Fruit fly (Drosophila melanogaster) whole organism, prepupa: ENCODE measurements around the gene PGAP1.

Experiments
- CG10631 ChIP-seq: fragments of 200-800 bp; sonication (Bioruptor generic); optimal IDR thresholded peaks from 2 replicates; lab custom pipeline; 2016; ENCODE audit warnings: missing biosample characterization, missing genetic modification characterization
- CG11294 ChIP-seq: fragments of 200-800 bp; sonication (Bioruptor generic); IDR thresholded peaks from 2 replicates; pipeline ENCODE4 v1.3.6; 2022; ENCODE audit warnings: missing biosample characterization, missing genetic modification characterization
- CG11762 ChIP-seq: fragments of 200-800 bp; sonication (Bioruptor generic); optimal IDR thresholded peaks from 3 replicates; lab custom pipeline; 2016; ENCODE audit warnings: missing biosample characterization, missing genetic modification characterization; ENCODE audit not compliant: insufficient read depth
- CG11902 ChIP-seq: fragments of 200-800 bp; sonication (Bioruptor generic); optimal IDR thresholded peaks from 3 replicates; lab custom pipeline; 2016; ENCODE audit warnings: missing biosample characterization, missing genetic modification characterization
- CG15336 ChIP-seq: fragments of 200-800 bp; sonication (Bioruptor generic); IDR thresholded peaks from 2 replicates; pipeline ENCODE4 v1.3.6; 2022; ENCODE audit warnings: missing biosample characterization, missing genetic modification characterization
- CG1621 ChIP-seq: fragments of 200-800 bp; sonication (Bioruptor generic); optimal IDR thresholded peaks from 3 replicates; lab custom pipeline; 2018; ENCODE audit warnings: missing biosample characterization, mild to moderate bottlenecking, missing genetic modification characterization
- CG16779 ChIP-seq: fragments of 200-800 bp; sonication (Bioruptor generic); optimal IDR thresholded peaks from 3 replicates; lab custom pipeline; 2017; ENCODE audit warnings: missing biosample characterization, mild to moderate bottlenecking, missing genetic modification characterization
- CG3032 ChIP-seq: fragments of 200-800 bp; optimal IDR thresholded peaks from 2 replicates; lab custom pipeline; 2019; ENCODE audit warnings: missing biosample characterization, mild to moderate bottlenecking, missing genetic modification characterization, moderate library complexity
- CG31627 ChIP-seq: fragments of 200-800 bp; sonication (Bioruptor generic); optimal IDR thresholded peaks from 3 replicates; lab custom pipeline; 2016; ENCODE audit warnings: missing biosample characterization, missing genetic modification characterization
- CG32006 ChIP-seq: fragments of 200-800 bp; sonication (Bioruptor generic); optimal IDR thresholded peaks from 3 replicates; lab custom pipeline; 2017; ENCODE audit warnings: missing biosample characterization, mild to moderate bottlenecking, missing genetic modification characterization
- CG34406 ChIP-seq: fragments of 200-800 bp; sonication (Bioruptor generic); optimal IDR thresholded peaks from 3 replicates; lab custom pipeline; 2016; ENCODE audit warnings: missing biosample characterization, missing genetic modification characterization
- CG6163 ChIP-seq: fragments of 200-800 bp; sonication (Bioruptor generic); IDR thresholded peaks from 3 replicates; pipeline ENCODE4 v1.3.6; 2022; ENCODE audit warnings: missing biosample characterization, missing genetic modification characterization
- CG6276 ChIP-seq: fragments of 200-800 bp; sonication (Bioruptor generic); optimal IDR thresholded peaks from 2 replicates; lab custom pipeline; 2017; ENCODE audit warnings: missing biosample characterization, mild to moderate bottlenecking, missing genetic modification characterization
- CG6792 ChIP-seq: fragments of 200-800 bp; sonication (Bioruptor generic); optimal IDR thresholded peaks from 3 replicates; lab custom pipeline; 2016; ENCODE audit warnings: missing biosample characterization, missing genetic modification characterization
- CG6854 ChIP-seq: fragments of 200-800 bp; sonication (Bioruptor generic); optimal IDR thresholded peaks from 2 replicates; lab custom pipeline; 2017; ENCODE audit warnings: missing biosample characterization, mild to moderate bottlenecking, missing genetic modification characterization
- CG7368 ChIP-seq: fragments of 200-800 bp; sonication (Bioruptor generic); optimal IDR thresholded peaks from 3 replicates; lab custom pipeline; 2016; ENCODE audit warnings: missing biosample characterization, missing genetic modification characterization
- CG8119 ChIP-seq: fragments of 200-800 bp; sonication (Bioruptor generic); IDR thresholded peaks from 3 replicates; pipeline ENCODE4 v1.3.6; 2022; ENCODE audit warnings: missing biosample characterization, missing genetic modification characterization
- CG8319 ChIP-seq: fragments of 200-800 bp; sonication (Bioruptor generic); optimal IDR thresholded peaks from 3 replicates; lab custom pipeline; 2016; ENCODE audit warnings: missing biosample characterization, missing genetic modification characterization
- CG8632 ChIP-seq: fragments of 200-800 bp; sonication (Bioruptor generic); optimal IDR thresholded peaks from 3 replicates; lab custom pipeline; 2016; ENCODE audit warnings: missing biosample characterization, missing genetic modification characterization
- Eip78C ChIP-seq: fragments of 200-800 bp; sonication (Bioruptor generic); peaks from one replicate; lab custom pipeline; 2016; ENCODE audit warnings: missing biosample characterization, missing genetic modification characterization
- Eip93F ChIP-seq: fragments of 200-800 bp; sonication (Bioruptor generic); optimal IDR thresholded peaks from 2 replicates; lab custom pipeline; 2016; ENCODE audit warnings: missing biosample characterization, mild to moderate bottlenecking, missing genetic modification characterization
- Ets21C ChIP-seq: fragments of 200-800 bp; sonication (Bioruptor generic); optimal IDR thresholded peaks from 3 replicates; lab custom pipeline; 2016; ENCODE audit warnings: missing biosample characterization, missing genetic modification characterization
- Ets96B ChIP-seq: fragments of 200-800 bp; optimal IDR thresholded peaks from 2 replicates; lab custom pipeline; 2019; ENCODE audit warnings: missing biosample characterization, mild to moderate bottlenecking, missing genetic modification characterization, moderate library complexity
- Gug ChIP-seq: fragments of 200-800 bp; sonication (Bioruptor generic); IDR thresholded peaks from 2 replicates; pipeline ENCODE4 v1.3.6; 2022; ENCODE audit warnings: missing biosample characterization, missing genetic modification characterization
- Hr39 ChIP-seq: fragments of 200-800 bp; sonication (Bioruptor generic); optimal IDR thresholded peaks from 2 replicates; lab custom pipeline; 2016; ENCODE audit warnings: missing biosample characterization, missing genetic modification characterization
- Hr4 ChIP-seq: fragments of 200-800 bp; sonication (Bioruptor generic); optimal IDR thresholded peaks from 3 replicates; lab custom pipeline; 2016; ENCODE audit warnings: missing biosample characterization, missing genetic modification characterization
- Lpt ChIP-seq: fragments of 200-800 bp; sonication (Bioruptor generic); optimal IDR thresholded peaks from 3 replicates; lab custom pipeline; 2016; ENCODE audit warnings: missing biosample characterization, missing genetic modification characterization
- OdsH ChIP-seq: fragments of 200-800 bp; sonication (Bioruptor generic); optimal IDR thresholded peaks from 3 replicates; lab custom pipeline; 2016; ENCODE audit warnings: missing biosample characterization, missing genetic modification characterization
- Smox ChIP-seq: fragments of 200-800 bp; sonication (Bioruptor generic); optimal IDR thresholded peaks from 3 replicates; lab custom pipeline; 2016; ENCODE audit warnings: missing biosample characterization, missing genetic modification characterization
- Sox102F ChIP-seq: fragments of 200-800 bp; sonication (Bioruptor generic); optimal IDR thresholded peaks from 2 replicates; lab custom pipeline; 2016; ENCODE audit warnings: missing biosample characterization, mild to moderate bottlenecking, missing genetic modification characterization
- Sox15 ChIP-seq: fragments of 200-800 bp; sonication (Bioruptor generic); optimal IDR thresholded peaks from 3 replicates; lab custom pipeline; 2016; ENCODE audit warnings: missing biosample characterization, missing genetic modification characterization
- achi ChIP-seq: fragments of 200-800 bp; sonication (Bioruptor generic); optimal IDR thresholded peaks from 3 replicates; lab custom pipeline; 2016; ENCODE audit warnings: missing biosample characterization, missing genetic modification characterization
- dac ChIP-seq: fragments of 200-800 bp; sonication (Bioruptor generic); optimal IDR thresholded peaks from 2 replicates; lab custom pipeline; 2017; ENCODE audit warnings: missing biosample characterization, mild to moderate bottlenecking, missing genetic modification characterization
- eg ChIP-seq: fragments of 200-800 bp; sonication (Bioruptor generic); IDR thresholded peaks from 3 replicates; pipeline ENCODE4 v1.3.6; 2022; ENCODE audit warnings: missing biosample characterization, missing genetic modification characterization
- esn ChIP-seq: fragments of 200-800 bp; sonication (Bioruptor generic); optimal IDR thresholded peaks from 2 replicates; lab custom pipeline; 2016; ENCODE audit warnings: missing biosample characterization, mild to moderate bottlenecking, missing genetic modification characterization, moderate library complexity
- fd59A ChIP-seq: fragments of 200-800 bp; sonication (Bioruptor generic); optimal IDR thresholded peaks from 2 replicates; lab custom pipeline; 2017; ENCODE audit warnings: missing biosample characterization, mild to moderate bottlenecking, missing genetic modification characterization, missing genetic modification reagents
- fd85E ChIP-seq: fragments of 200-800 bp; sonication (Bioruptor generic); optimal IDR thresholded peaks from 3 replicates; lab custom pipeline; 2016; ENCODE audit warnings: missing biosample characterization, missing genetic modification characterization
- fkh ChIP-seq: fragments of 200-800 bp; sonication (Bioruptor generic); optimal IDR thresholded peaks from 3 replicates; lab custom pipeline; 2017; ENCODE audit warnings: missing biosample characterization, mild to moderate bottlenecking, missing genetic modification characterization, moderate library complexity
- lz ChIP-seq: fragments of 200-800 bp; sonication (Bioruptor generic); optimal IDR thresholded peaks from 3 replicates; lab custom pipeline; 2016; ENCODE audit warnings: missing biosample characterization, missing genetic modification characterization
- pdm3 ChIP-seq: fragments of 200-800 bp; sonication (Bioruptor generic); optimal IDR thresholded peaks from 3 replicates; lab custom pipeline; 2016; ENCODE audit warnings: missing biosample characterization, missing genetic modification characterization
- salr ChIP-seq, 2 experiments: fragments of 200-800 bp; sonication (Bioruptor generic); optimal IDR thresholded peaks; 3 replicates each; lab custom pipeline; 2016 to 2018; ENCODE audit warnings: missing biosample characterization in 2 of 2, missing genetic modification characterization in 2 of 2, mild to moderate bottlenecking in 1 of 2
- spab ChIP-seq: fragments of 200-800 bp; sonication (Bioruptor generic); optimal IDR thresholded peaks from 2 replicates; lab custom pipeline; 2017; ENCODE audit warnings: missing biosample characterization, mild to moderate bottlenecking, missing genetic modification characterization, missing genetic modification reagents
- ss ChIP-seq, 2 experiments: fragments of 200-800 bp; sonication (Bioruptor generic); optimal IDR thresholded peaks; 2 replicates in 1 of 2; 3 replicates in 1 of 2; lab custom pipeline; 2017 to 2018; ENCODE audit warnings: mild to moderate bottlenecking in 2 of 2, missing biosample characterization in 2 of 2, missing genetic modification characterization in 2 of 2, moderate library complexity in 1 of 2
- svp ChIP-seq: fragments of 200-800 bp; sonication (Bioruptor generic); peaks from one replicate; lab custom pipeline; 2016; ENCODE audit warnings: missing biosample characterization, missing genetic modification characterization
- topi ChIP-seq: fragments of 200-800 bp; sonication (Bioruptor generic); optimal IDR thresholded peaks from 3 replicates; lab custom pipeline; 2016; ENCODE audit warnings: missing biosample characterization, missing genetic modification characterization

Gene PGAP1

dm6 chrX:5649998-5650397 lies 39.3 kb downstream of the PGAP1 start:
- no peak for TF ChIP-seq CG32006
- TF ChIP-seq CG15336 (GFP tag; lab: Robert Waterston, UW) = no peak
- no peak for TF ChIP-seq fd85E (GFP tag; lab: Kevin White, UChicago)
- no peak for TF ChIP-seq CG8119 (GFP tag; lab: Robert Waterston, UW)
- TF ChIP-seq Eip93F (GFP tag; lab: Kevin White, UChicago) = no peak
- no peak for TF ChIP-seq esn (GFP tag; lab: Kevin White, UChicago)
- TF ChIP-seq Lpt (GFP tag; lab: Kevin White, UChicago) = no peak
- TF ChIP-seq, all 60 proteins: peak for 0

- TF ChIP-seq Hr4 (GFP tag; lab: Kevin White, UChicago) (no peak), CG8632 (GFP tag; lab: Kevin White, UChicago) (no peak), Ets21C (GFP tag; lab: Kevin White, UChicago) (no peak), CG3032 (tag; lab: Kevin White, UChicago) (no peak), CG6854 (GFP tag; lab: Kevin White, UChicago) (no peak), Gug (GFP tag; lab: Robert Waterston, UW) (no peak), CG11294 (GFP tag; lab: Robert Waterston, UW) (no peak), OdsH (GFP tag; lab: Kevin White, UChicago) (no peak), Sox15 (GFP tag; lab: Kevin White, UChicago) (no peak), fd59A (GFP tag; lab: Kevin White, UChicago) (no peak), Eip78C (GFP tag; lab: Kevin White, UChicago) (no peak), CG1621 (tag; lab: Kevin White, UChicago) (no peak), salr (GFP tag; optimal IDR thresholded peaks at IDR 0.05; lab: Kevin White, UChicago) (no peak), CG8119 (GFP tag; lab: Robert Waterston, UW) (no peak), fd85E (GFP tag; lab: Kevin White, UChicago) (no peak)
These were observed 39.9 kb downstream of the PGAP1 start for dm6 chrX:5649387-5649786.

- peak; percentile 72; the same call in 1 of the 2 replicates for TF ChIP-seq CG11294 (GFP tag; lab: Robert Waterston, UW)
- peak; percentile 63 for TF ChIP-seq CG34406
- peak; percentile 66 for TF ChIP-seq CG31627
- peak; percentile 58 for TF ChIP-seq Smox
- peak; percentile 48 for TF ChIP-seq Sox102F (GFP tag; lab: Kevin White, UChicago)
- TF ChIP-seq ss (GFP tag; optimal IDR thresholded peaks at IDR 0.05; lab: Kevin White, UChicago) = peak; percentile 65 to 77
- TF ChIP-seq eg (GFP tag; lab: Robert Waterston, UW) = peak; percentile 89
- TF ChIP-seq CG8632 (GFP tag; lab: Kevin White, UChicago) = peak; percentile 59
- peak; percentile 59 for TF ChIP-seq Hr39 (GFP tag; lab: Kevin White, UChicago)
- no peak for TF ChIP-seq Eip93F (GFP tag; lab: Kevin White, UChicago)
- TF ChIP-seq CG15336 (GFP tag; lab: Robert Waterston, UW) = peak; percentile 88
- TF ChIP-seq svp = peak; percentile 85
- TF ChIP-seq dac (GFP tag; lab: Kevin White, UChicago) = peak; percentile 66
- peak; percentile 82 for TF ChIP-seq Gug (GFP tag; lab: Robert Waterston, UW)
- peak; percentile 72 for TF ChIP-seq CG3032 (tag; lab: Kevin White, UChicago)
- peak; percentile 64 for TF ChIP-seq spab (GFP tag; lab: Kevin White, UChicago)
- TF ChIP-seq CG1621 (tag; lab: Kevin White, UChicago) = peak; percentile 66
- TF ChIP-seq CG8319 (GFP tag; lab: Kevin White, UChicago) = peak; percentile 53
- peak; percentile 55 for TF ChIP-seq topi (GFP tag; lab: Kevin White, UChicago)
- peak; percentile 65 for TF ChIP-seq esn (GFP tag; lab: Kevin White, UChicago)
- peak; percentile 57 for TF ChIP-seq CG6792 (GFP tag; lab: Kevin White, UChicago)
- TF ChIP-seq pdm3 (GFP tag; lab: Kevin White, UChicago) = peak; percentile 76
- TF ChIP-seq Hr4 (GFP tag; lab: Kevin White, UChicago) = peak; percentile 87
- no peak for TF ChIP-seq CG6854 (GFP tag; lab: Kevin White, UChicago)
- TF ChIP-seq CG7368 = peak; percentile 55
- peak; percentile 39 for TF ChIP-seq Lpt (GFP tag; lab: Kevin White, UChicago)
- TF ChIP-seq CG16779 (tag; lab: Kevin White, UChicago) = peak; percentile 73
- TF ChIP-seq CG10631 (GFP tag; lab: Kevin White, UChicago) = peak; percentile 74
- TF ChIP-seq fkh = no peak
- peak; percentile 66 for TF ChIP-seq CG11762 (GFP tag; lab: Kevin White, UChicago)
- peak; percentile 70 for TF ChIP-seq achi (GFP tag; lab: Kevin White, UChicago)
- TF ChIP-seq fd85E (GFP tag; lab: Kevin White, UChicago) = no peak
- TF ChIP-seq CG11902 = peak; percentile 29
- peak; percentile 73 for TF ChIP-seq lz (GFP tag; lab: Kevin White, UChicago)
- TF ChIP-seq CG6163 (GFP tag; lab: Robert Waterston, UW) = peak; percentile 90
- peak; percentile 60 to 64 for TF ChIP-seq salr (GFP tag; optimal IDR thresholded peaks at IDR 0.05; lab: Kevin White, UChicago)
- peak; percentile 71 for TF ChIP-seq CG6276 (GFP tag; lab: Kevin White, UChicago)
- peak; percentile 67 for TF ChIP-seq Ets96B
These were observed 40.8 kb downstream of the PGAP1 start, which contains the start of gene OtopLa for dm6 chrX:5648437-5648959. OtopLa (minus strand) TSS chrX:5648487.
